Worm (Caenorhabditis elegans) whole organism, late embryonic: ENCODE data around the gene pitp-1.

Experiments used
- K09A11.1 ChIP-seq: sonication (generic microtip); optimal IDR thresholded peaks from 2 replicates; lab custom pipeline; 2017; ENCODE audit warnings: antibody characterized with exemption, mild to moderate bottlenecking, missing genetic modification characterization, missing compliant biosample characterization; ENCODE audit not compliant: insufficient read depth
- ama-1 ChIP-seq: fragments of 150-350 bp; optimal IDR thresholded peaks from 2 replicates; lab custom pipeline; 2014
- ceh-45 ChIP-seq: fragments of 200-800 bp; sonication (Bioruptor generic); IDR thresholded peaks from 2 replicates; pipeline ENCODE4 v1.3.6; 2022; ENCODE audit warnings: missing genetic modification reagents, missing genetic modification characterization, missing compliant biosample characterization
- elt-2 ChIP-seq: sonication (generic microtip); optimal IDR thresholded peaks from 2 replicates; lab custom pipeline; 2016; ENCODE audit warnings: missing genetic modification reagents, missing genetic modification characterization, missing compliant biosample characterization
- fkh-10 ChIP-seq: fragments of 150-350 bp; optimal IDR thresholded peaks from 2 replicates; lab custom pipeline; 2014; ENCODE audit warnings: missing biosample characterization, missing genetic modification reagents, missing genetic modification characterization
- nfya-1 ChIP-seq: sonication (generic microtip); optimal IDR thresholded peaks from 2 replicates; lab custom pipeline; 2017; ENCODE audit warnings: missing genetic modification characterization, mild to moderate bottlenecking, missing compliant biosample characterization, antibody characterized with exemption, moderate library complexity
- pha-2 ChIP-seq: sonication (generic microtip); optimal IDR thresholded peaks from 2 replicates; lab custom pipeline; 2017; ENCODE audit warnings: mild to moderate bottlenecking, missing genetic modification characterization, missing compliant biosample characterization
- sox-4 ChIP-seq: sonication (generic microtip); optimal IDR thresholded peaks from 2 replicates; lab custom pipeline; 2017; ENCODE audit warnings: mild to moderate bottlenecking, missing genetic modification characterization, inconsistent platforms, missing compliant biosample characterization
- unc-86 ChIP-seq: sonication (generic microtip); optimal IDR thresholded peaks from 2 replicates; lab custom pipeline; 2016; ENCODE audit warnings: missing genetic modification characterization, missing compliant biosample characterization

ce11 chrIII:3476245-3476644 is 53.3 kb downstream of the pitp-1 start:
- TF ChIP-seq K09A11.1 (no peak), unc-86 (tag; lab: Kevin White, UChicago) (peak; percentile 82), fkh-10 (GFP tag; lab: Kevin White, UChicago) (no peak), ceh-45 (no peak), pha-2 (tag; lab: Kevin White, UChicago) (peak; percentile 74), ama-1 (no peak), nfya-1 (tag; lab: Kevin White, UChicago) (no peak), sox-4 (tag; lab: Kevin White, UChicago) (no peak), elt-2 (tag; lab: Kevin White, UChicago) (peak; percentile 88)
